Worm (Caenorhabditis elegans): ENCODE data around the gene zmp-4.

Gene zmp-4

DNA sequence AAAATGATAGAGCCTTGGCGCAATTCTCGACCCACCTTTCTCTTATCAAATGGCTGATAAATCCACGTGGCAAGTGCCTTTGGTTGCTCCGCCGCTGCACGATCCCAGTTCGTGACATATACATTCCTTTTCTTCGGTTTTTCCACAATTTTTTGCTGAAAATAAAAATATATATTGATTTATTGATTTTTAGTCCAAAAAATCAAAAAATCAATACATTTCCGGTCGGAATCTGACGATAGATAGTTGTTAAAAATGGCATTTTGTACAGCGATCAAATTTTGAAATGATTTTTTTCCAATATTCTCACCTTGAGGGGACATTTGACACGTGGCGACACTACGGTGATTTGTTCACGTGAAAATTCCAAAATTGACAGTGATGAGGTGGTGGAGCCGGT lies 22.4 kb upstream of the zmp-4 start:
- no peak for TF ChIP-seq efl-1 (optimal IDR thresholded peaks at IDR 0.05)
- TF ChIP-seq efl-1 (GFP tag; optimal IDR thresholded peaks at IDR 0.05 in 1 of 2), result peak in 1 of 2 experiments; percentile 7
- no peak for TF ChIP-seq dpl-1 (GFP tag; optimal IDR thresholded peaks at IDR 0.05)

DNA sequence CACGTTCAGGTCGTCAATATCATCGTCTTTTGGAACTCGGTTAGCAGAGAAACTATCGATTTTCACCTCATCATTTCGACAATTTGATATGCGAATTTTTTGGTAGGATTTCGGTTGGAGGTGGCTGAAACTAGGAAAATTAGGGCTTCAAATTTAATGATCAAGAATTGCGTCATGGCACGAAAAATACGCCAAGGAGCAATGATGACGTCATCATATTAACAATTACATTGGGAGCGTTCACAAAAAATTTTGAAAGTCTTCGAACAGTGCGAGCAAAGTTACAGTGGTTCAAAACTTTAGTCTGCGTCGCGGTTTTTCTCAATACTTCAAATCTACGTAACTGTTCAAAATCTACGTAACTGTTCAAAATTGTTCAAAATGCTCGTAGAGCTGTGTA lies 21.5 kb upstream of the zmp-4 start:
- no peak for TF ChIP-seq swsn-7 (tag; optimal IDR thresholded peaks at IDR 0.05)
- no peak for TF ChIP-seq nhr-90 (tag; optimal IDR thresholded peaks at IDR 0.05; ENCODE audit: poor library complexity)
- no peak for TF ChIP-seq nhr-77 (tag; optimal IDR thresholded peaks at IDR 0.05)
- TF ChIP-seq lir-3 (tag; optimal IDR thresholded peaks at IDR 0.05; ENCODE audit: poor library complexity), result no peak
- TF ChIP-seq isw-1 (GFP tag; IDR thresholded peaks at IDR 0.05), result no peak
- no peak for TF ChIP-seq unc-30 (tag; optimal IDR thresholded peaks at IDR 0.05)
- TF ChIP-seq nhr-84 (tag; optimal IDR thresholded peaks at IDR 0.05), result no peak
- no peak for TF ChIP-seq C16A3.4 (tag; optimal IDR thresholded peaks at IDR 0.05)
- no peak for TF ChIP-seq hlh-17 (GFP tag; optimal IDR thresholded peaks at IDR 0.05; ENCODE audit: borderline replicate concordance)
- no peak for TF ChIP-seq ceh-63 (GFP tag; optimal IDR thresholded peaks at IDR 0.05)
- no peak for TF ChIP-seq mab-9 (GFP tag; IDR thresholded peaks at IDR 0.05)
- TF ChIP-seq ztf-4 (tag; optimal IDR thresholded peaks at IDR 0.05), result no peak
- TF ChIP-seq C04F5.9 (tag; optimal IDR thresholded peaks at IDR 0.05), result no peak
- TF ChIP-seq ets-5 (GFP tag; IDR thresholded peaks at IDR 0.05), result no peak
- no peak for TF ChIP-seq irx-1 (tag; optimal IDR thresholded peaks at IDR 0.05)
- TF ChIP-seq nhr-28 (tag; optimal IDR thresholded peaks at IDR 0.05), result no peak

- no peak for TF ChIP-seq ceh-88 (GFP tag; IDR thresholded peaks at IDR 0.05)
- TF ChIP-seq skn-1 (tag; optimal IDR thresholded peaks at IDR 0.05), result no peak
- no peak for TF ChIP-seq unc-86 (tag; optimal IDR thresholded peaks at IDR 0.05)
- no peak for TF ChIP-seq lin-13 (GFP tag; optimal IDR thresholded peaks at IDR 0.05)
- no peak for TF ChIP-seq lin-14 (GFP tag; optimal IDR thresholded peaks at IDR 0.05)
- no peak for TF ChIP-seq ceh-90 (tag; optimal IDR thresholded peaks at IDR 0.05)
- no peak for TF ChIP-seq fkh-4 (tag; optimal IDR thresholded peaks at IDR 0.05; ENCODE audit: borderline replicate concordance)
- no peak for TF ChIP-seq unc-30 (tag; optimal IDR thresholded peaks at IDR 0.05)
- TF ChIP-seq hlh-4 (tag; optimal IDR thresholded peaks at IDR 0.05), result no peak
- TF ChIP-seq swsn-7 (tag; optimal IDR thresholded peaks at IDR 0.05), result no peak
- no peak for TF ChIP-seq ces-1 (GFP tag; optimal IDR thresholded peaks at IDR 0.05)
- TF ChIP-seq fos-1 (tag; optimal IDR thresholded peaks at IDR 0.05), result no peak
- TF ChIP-seq aly-2 (tag; optimal IDR thresholded peaks at IDR 0.05), result no peak
- TF ChIP-seq ceh-82 (tag; optimal IDR thresholded peaks at IDR 0.05), result no peak
These were observed 15.2 kb upstream of the zmp-4 start, which contains the start of gene C30G7.2 for ce11 chrV:14936587-14936986. C30G7.2 (plus strand) TSS chrV:14936887.

DNA sequence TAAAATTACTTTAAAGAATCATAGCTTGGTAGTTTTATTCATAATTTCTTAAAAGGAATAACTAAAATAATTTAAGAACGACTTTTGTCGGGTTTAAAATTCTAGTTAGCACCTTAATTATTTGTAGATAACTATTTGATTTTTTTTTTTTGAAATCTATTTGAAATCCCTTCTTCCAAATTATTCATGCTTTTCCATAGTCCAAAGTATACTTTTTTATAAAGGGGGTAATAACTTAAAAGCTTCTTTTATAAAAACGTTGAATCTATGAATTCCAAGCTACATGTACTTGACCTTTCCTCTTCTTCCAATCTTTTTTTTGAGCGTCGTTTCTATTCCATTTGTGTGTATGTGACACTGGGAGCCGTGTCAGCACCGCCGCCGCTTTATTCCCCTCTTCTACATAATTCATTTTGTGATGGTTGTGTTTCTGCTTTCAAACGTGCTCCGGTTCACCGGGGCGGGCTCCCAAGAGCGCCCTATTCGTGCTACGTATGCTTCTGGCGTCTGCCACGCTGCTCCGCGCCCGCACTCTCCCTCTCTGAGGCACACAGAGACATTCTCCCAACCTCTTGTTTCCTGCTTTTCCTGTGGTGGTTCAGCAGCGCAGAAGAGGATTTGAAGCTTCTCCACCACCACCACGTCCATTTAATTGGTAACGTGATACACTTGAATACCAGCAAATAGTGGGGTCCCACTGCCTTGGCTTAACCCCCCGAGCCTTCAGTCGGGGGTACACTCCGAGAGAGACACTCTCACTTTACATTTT lies 12.2 kb upstream of the zmp-4 start:
- TF ChIP-seq pax-3 (tag; optimal IDR thresholded peaks at IDR 0.05) (peak; percentile 6), dsc-1 (tag; optimal IDR thresholded peaks at IDR 0.05) (peak; percentile 10), elt-3 (tag; optimal IDR thresholded peaks at IDR 0.05) (no peak), lin-14 (GFP tag; optimal IDR thresholded peaks at IDR 0.05) (peak; percentile 24)

ce11 chrV:14930168-14930567 lies 8.8 kb upstream of the zmp-4 start:
- no peak for TF ChIP-seq ztf-4 (tag; optimal IDR thresholded peaks at IDR 0.05)
- TF ChIP-seq lin-14 (GFP tag; optimal IDR thresholded peaks at IDR 0.05), result peak; percentile 86
- no peak for TF ChIP-seq nhr-77 (tag; optimal IDR thresholded peaks at IDR 0.05)
- peak; percentile 41 for TF ChIP-seq mep-1 (tag; optimal IDR thresholded peaks at IDR 0.05)
- no peak for TF ChIP-seq nhr-76 (tag; optimal IDR thresholded peaks at IDR 0.05)
- TF ChIP-seq dsc-1 (tag; optimal IDR thresholded peaks at IDR 0.05), result peak; percentile 8
- peak in 1 of 2 experiments; percentile 49 for TF ChIP-seq lsy-2 (tag; optimal IDR thresholded peaks at IDR 0.05)
- no peak for TF ChIP-seq ces-1 (GFP tag; optimal IDR thresholded peaks at IDR 0.05)
- no peak for TF ChIP-seq pax-3 (tag; optimal IDR thresholded peaks at IDR 0.05)
- TF ChIP-seq ceh-82 (tag; optimal IDR thresholded peaks at IDR 0.05), result peak in 1 of 3 experiments; percentile 23
- TF ChIP-seq mab-9 (GFP tag; IDR thresholded peaks at IDR 0.05), result no peak
- no peak for TF ChIP-seq lin-35 (GFP tag; optimal IDR thresholded peaks at IDR 0.05)
- no peak for TF ChIP-seq zip-4 (GFP tag; optimal IDR thresholded peaks at IDR 0.05)
- no peak for TF ChIP-seq unc-86 (tag; optimal IDR thresholded peaks at IDR 0.05)
- TF ChIP-seq efl-1 (optimal IDR thresholded peaks at IDR 0.05), result peak in 1 of 2 experiments; percentile 15
- TF ChIP-seq efl-1 (GFP tag; optimal IDR thresholded peaks at IDR 0.05 in 1 of 2), result peak; percentile 1 to 60
- TF ChIP-seq dpl-1 (GFP tag; optimal IDR thresholded peaks at IDR 0.05), result peak in 1 of 3 experiments; percentile 7
- TF ChIP-seq rnt-1 (tag; optimal IDR thresholded peaks at IDR 0.05), result no peak
- TF ChIP-seq blmp-1 (tag; optimal IDR thresholded peaks at IDR 0.05), result no peak
- peak; percentile 50 for TF ChIP-seq fkh-10 (GFP tag; optimal IDR thresholded peaks at IDR 0.05)

All from whole organism, L1 larva.